Fruit fly (Drosophila melanogaster): ENCODE data around the gene CG31097.

Gene CG31097

DNA sequence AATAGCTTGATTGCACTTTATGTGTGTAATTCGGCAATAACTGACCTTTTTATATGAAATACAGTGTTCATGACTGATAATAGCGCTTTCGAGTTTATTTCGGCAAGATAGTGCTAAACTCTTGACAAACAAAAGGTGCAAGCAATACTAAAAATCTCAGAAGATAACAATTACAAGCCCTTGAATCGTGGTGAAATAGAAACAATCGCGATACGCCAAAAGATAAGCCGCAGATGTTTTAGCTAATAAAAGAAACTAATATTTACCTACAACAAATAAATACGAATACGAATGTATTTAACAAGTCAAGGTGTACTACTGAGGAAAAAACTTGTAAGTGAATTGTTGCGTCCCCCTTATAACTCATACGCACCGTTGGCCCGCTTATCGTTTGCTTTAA lies 22.3 kb downstream of the CG31097 start (continued):
- TF ChIP-seq NFAT (GFP tag; IDR thresholded peaks at IDR 0.05), result no peak
- 0 out of 2 replicates have a peak, but pooled peaks have one; percentile 9 for TF ChIP-seq GATAe (GFP tag; conservative IDR thresholded peaks at IDR 0.05)
- peak; percentile 8 for TF ChIP-seq HHEX (GFP tag; optimal IDR thresholded peaks at IDR 0.05)
- no peak for TF ChIP-seq pfk (GFP tag; optimal IDR thresholded peaks at IDR 0.05)
- TF ChIP-seq kay (GFP tag; optimal IDR thresholded peaks at IDR 0.05), result no peak
- TF ChIP-seq CG9876 (GFP tag; optimal IDR thresholded peaks at IDR 0.05), result no peak
- no peak for TF ChIP-seq ken (GFP tag; IDR thresholded peaks at IDR 0.05)
- TF ChIP-seq CG10147 (GFP tag; optimal IDR thresholded peaks at IDR 0.05), result peak; percentile 59

DNA sequence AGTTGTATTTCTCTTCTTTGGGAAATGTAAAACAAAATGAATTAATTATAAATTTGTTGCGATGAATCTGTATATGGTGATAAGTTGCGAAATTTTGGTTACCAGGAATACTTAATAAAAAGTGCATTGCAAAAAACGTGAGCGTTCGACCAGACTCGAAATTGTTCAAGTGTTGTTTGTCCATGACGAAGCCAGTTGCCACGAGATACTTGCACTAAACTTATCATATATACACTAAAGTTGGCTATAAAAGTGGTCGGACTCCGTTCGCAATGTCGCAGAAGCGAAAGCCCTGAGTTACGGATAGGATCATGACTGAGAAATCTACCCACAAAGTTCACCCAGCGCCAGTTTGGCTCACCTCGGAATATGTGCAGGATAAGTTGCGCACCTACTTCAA lies 24.0 kb downstream of the CG31097 start, which contains the start of gene CG11878:
CG11878 (plus strand) TSS at position 301 of the 400 bp plus-strand sequence.
- no peak for TF ChIP-seq CG12071 (GFP tag; optimal IDR thresholded peaks at IDR 0.05)
- TF ChIP-seq cas (GFP tag; IDR thresholded peaks at IDR 0.05), result no peak
- no peak for TF ChIP-seq eyg (GFP tag; optimal IDR thresholded peaks at IDR 0.05)
- no peak for TF ChIP-seq luna (GFP tag; optimal IDR thresholded peaks at IDR 0.05)

DNA sequence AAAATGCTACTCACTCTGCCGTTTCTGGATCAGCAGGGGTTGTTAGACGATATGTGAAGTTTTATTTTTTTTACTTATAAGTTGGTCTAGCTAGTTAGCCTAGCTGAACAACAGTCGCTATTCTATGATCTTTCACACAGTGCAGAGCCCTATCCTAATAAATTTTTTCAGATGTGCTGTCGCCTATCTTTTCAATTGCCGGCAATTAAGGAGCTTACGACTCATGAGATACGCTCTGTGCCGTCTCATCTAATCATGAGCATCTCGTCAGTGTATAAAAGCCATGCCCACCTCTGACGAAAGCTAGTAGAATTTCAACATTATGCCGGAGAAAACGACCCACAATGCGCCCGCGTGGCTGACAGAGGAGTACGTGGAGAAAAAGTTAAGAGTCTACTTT lies 27.7 kb downstream of the CG31097 start, which contains the start of the genes CG11889 and CG11891:
CG11889 (plus strand) TSS at position 301 of the 400 bp plus-strand sequence.
CG11891 (plus strand) TSS at position 301 of the 400 bp plus-strand sequence.
- TF ChIP-seq Med (GFP tag), result peak; percentile 12
- no peak for TF ChIP-seq so (GFP tag; IDR thresholded peaks at IDR 0.05)
- no peak for TF ChIP-seq yki (optimal IDR thresholded peaks at IDR 0.05)

DNA sequence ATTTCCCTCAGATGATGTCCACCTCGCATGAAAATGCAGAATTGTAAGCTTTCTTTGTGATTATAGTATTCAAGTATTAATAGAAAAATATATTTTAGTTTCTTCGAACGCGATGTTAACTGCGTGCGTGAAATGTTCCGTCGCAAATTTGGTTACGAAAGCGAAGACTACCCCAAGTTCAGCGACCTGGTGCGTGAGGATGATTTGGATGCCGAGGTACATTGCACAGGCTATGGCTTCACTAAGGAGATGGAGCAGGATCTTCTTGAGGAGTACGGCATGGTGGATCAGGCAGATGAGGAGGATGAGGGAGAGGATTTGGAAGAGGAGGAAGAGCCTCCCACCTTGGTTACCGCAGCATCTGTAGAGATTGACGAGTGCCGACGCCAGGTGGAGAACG lies 30.8 kb downstream of the CG31097 start:
- TF ChIP-seq CG13123 (GFP tag; optimal IDR thresholded peaks at IDR 0.05), result no peak
- TF ChIP-seq Ets65A (GFP tag), result peak; percentile 92

DNA sequence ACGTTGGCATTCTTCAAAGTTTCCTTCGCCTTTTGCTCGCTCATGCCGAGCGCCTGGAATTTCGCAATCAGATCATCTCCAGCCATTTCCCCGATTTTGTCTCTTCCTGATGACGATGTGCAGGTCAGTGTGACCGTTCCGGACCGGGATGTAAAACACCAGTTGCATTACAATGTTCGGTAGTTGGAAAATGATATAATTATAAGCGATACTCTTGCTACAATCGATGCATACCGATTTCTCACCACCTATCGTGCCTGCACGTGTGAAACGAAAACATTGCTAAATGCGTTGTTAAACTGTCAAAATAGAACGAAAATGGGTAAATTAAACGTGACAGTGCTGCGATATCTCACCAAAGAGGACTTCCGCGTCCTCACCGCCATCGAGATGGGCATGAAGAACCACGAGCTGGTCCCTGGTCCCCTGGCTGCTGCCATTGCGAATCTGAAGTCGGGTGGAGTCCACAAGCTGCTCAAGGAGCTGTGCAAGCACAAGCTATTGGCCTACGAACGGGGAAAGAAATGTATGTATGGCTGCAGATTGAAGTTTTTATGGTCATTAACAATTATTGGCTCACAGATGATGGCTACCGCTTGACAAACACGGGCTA lies 31.9 kb downstream of the CG31097 start, which contains the start of the genes GlnRS and RIOK2:
GlnRS (minus strand) TSS at position 133 of the 613 bp plus-strand sequence.
RIOK2 (plus strand) TSS at position 256 of the 613 bp plus-strand sequence.
- TF ChIP-seq CG31441 (GFP tag; IDR thresholded peaks at IDR 0.05) (no peak), sens-2 (GFP tag; IDR thresholded peaks at IDR 0.05) (no peak), CG32767 (GFP tag; IDR thresholded peaks at IDR 0.05) (no peak), CG10366 (GFP tag; IDR thresholded peaks at IDR 0.05) (no peak), CG6854 (GFP tag; optimal IDR thresholded peaks at IDR 0.05) (no peak), pita (GFP tag; optimal IDR thresholded peaks at IDR 0.05) (no peak), CG1832 (GFP tag; optimal IDR thresholded peaks at IDR 0.05) (no peak), tin (GFP tag; optimal IDR thresholded peaks at IDR 0.05) (no peak), crp (GFP tag; optimal IDR thresholded peaks at IDR 0.05) (peak in 1 of 2 experiments; percentile 63), CG32772 (GFP tag; IDR thresholded peaks at IDR 0.05) (no peak), zen2 (GFP tag; IDR thresholded peaks at IDR 0.05; ENCODE audit: partially characterized antibody) (peak; percentile 95), CG8765 (GFP tag; IDR thresholded peaks at IDR 0.05) (no peak), CG6689 (GFP tag; IDR thresholded peaks at IDR 0.05) (no peak), HmgD (GFP tag; optimal IDR thresholded peaks at IDR 0.05) (peak; percentile 50), Bgb (GFP tag; IDR thresholded peaks at IDR 0.05; ENCODE audit: partially characterized antibody) (peak; percentile 98), hkb (optimal IDR thresholded peaks at IDR 0.05) (no peak), hkb (GFP tag; IDR thresholded peaks at IDR 0.05) (no peak), Sry-δ (GFP tag; optimal IDR thresholded peaks at IDR 0.05) (peak; percentile 84), CTCF (GFP tag; optimal IDR thresholded peaks at IDR 0.05) (peak; percentile 10), pzg (GFP tag; optimal IDR thresholded peaks at IDR 0.05) (peak; percentile 98), wek (GFP tag; optimal IDR thresholded peaks at IDR 0.05) (peak; percentile 11), E2f1 (GFP tag; IDR thresholded peaks at IDR 0.05) (no peak), CG11696 (GFP tag; IDR thresholded peaks at IDR 0.05) (no peak), chm (GFP tag; IDR thresholded peaks at IDR 0.05) (no peak), Oli (tag; optimal IDR thresholded peaks at IDR 0.05) (no peak), CG6765 (GFP tag; optimal IDR thresholded peaks at IDR 0.05) (no peak), bab2 (GFP tag; optimal IDR thresholded peaks at IDR 0.05) (no peak), dm (GFP tag; optimal IDR thresholded peaks at IDR 0.05) (peak; percentile 99), wdn (GFP tag; IDR thresholded peaks at IDR 0.05) (no peak)
